Fruit fly (Drosophila melanogaster): Measurements from ENCODE around the gene Naa60.

The Naa60 gene

DNA sequence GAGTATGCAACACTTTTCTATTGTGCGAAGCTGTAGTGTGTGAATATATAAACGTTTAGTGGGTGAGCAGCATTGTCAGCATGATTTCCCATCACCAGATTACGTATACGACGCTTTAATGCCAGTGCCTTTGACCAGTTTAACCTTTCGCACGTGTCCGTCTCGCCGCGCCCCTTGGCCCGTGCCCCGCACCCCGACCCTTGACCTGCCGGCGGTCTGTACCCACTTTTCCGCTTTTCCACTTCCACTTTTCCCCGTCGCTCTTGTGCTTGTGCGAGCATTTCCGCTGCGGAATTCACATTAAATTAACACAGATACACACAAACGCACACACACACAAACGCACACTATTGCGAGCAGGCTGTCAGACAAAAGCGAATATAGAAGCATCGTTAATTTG lies 49.0 kb downstream of the Naa60 start:
- TF ChIP-seq achi (GFP tag; optimal IDR thresholded peaks at IDR 0.05) (no peak), esn (GFP tag; optimal IDR thresholded peaks at IDR 0.05) (no peak), Sox102F (GFP tag; optimal IDR thresholded peaks at IDR 0.05) (no peak), CG8632 (GFP tag; optimal IDR thresholded peaks at IDR 0.05) (no peak), CG6808 (GFP tag; optimal IDR thresholded peaks at IDR 0.05) (no peak), CG6792 (GFP tag; optimal IDR thresholded peaks at IDR 0.05) (no peak), dsx (GFP tag; optimal IDR thresholded peaks at IDR 0.05; ENCODE audit: poor library complexity, severe bottlenecking) (no peak), CG9139 (GFP tag; optimal IDR thresholded peaks at IDR 0.05) (no peak), CG11762 (GFP tag; optimal IDR thresholded peaks at IDR 0.05; ENCODE audit: insufficient read depth) (no peak), Smox (GFP tag; optimal IDR thresholded peaks at IDR 0.05) (no peak), Ets21C (GFP tag; optimal IDR thresholded peaks at IDR 0.05) (no peak), Blimp-1 (GFP tag; optimal IDR thresholded peaks at IDR 0.05) (no peak)

- TF ChIP-seq eg (GFP tag; IDR thresholded peaks at IDR 0.05) (peak; percentile 42; the same call in 1 of the 3 replicates), Lpt (GFP tag; optimal IDR thresholded peaks at IDR 0.05) (no peak), CG1621 (tag; optimal IDR thresholded peaks at IDR 0.05) (no peak), CG32006 (GFP tag; optimal IDR thresholded peaks at IDR 0.05) (peak; percentile 23)
These were observed 50.2 kb downstream of the Naa60 start for dm6 chr3L:9776804-9777393.

Data from whole organism, prepupa.